Fruit fly (Drosophila melanogaster): ENCODE results near the gene Rac1.
A peak's percentile ranks its signal among the peaks of the same experiment; 100 is the strongest.

Rac1 gene

dm6 chr3L:1335428-1335764 lies 32.9 kb upstream of the Rac1 start (continued):
- TF ChIP-seq CG7963 (GFP tag; IDR thresholded peaks at IDR 0.05; ENCODE audit: partially characterized antibody) (no peak), croc (GFP tag; conservative IDR thresholded peaks at IDR 0.05) (no peak), CG6689 (GFP tag; IDR thresholded peaks at IDR 0.05) (peak; percentile 58), E2f1 (GFP tag; IDR thresholded peaks at IDR 0.05) (peak; percentile 34; the same call in 1 of the 2 replicates), Hsf (GFP tag; optimal IDR thresholded peaks at IDR 0.05) (peak; percentile 37), CG18262 (tag; optimal IDR thresholded peaks at IDR 0.05) (peak; percentile 7), dysf (GFP tag; IDR thresholded peaks at IDR 0.05) (peak; percentile 63; the same call in 1 of the 3 replicates), kay (GFP tag; optimal IDR thresholded peaks at IDR 0.05) (peak; percentile 42), CG6175 (GFP tag; IDR thresholded peaks at IDR 0.05) (no peak), unpg (GFP tag; optimal IDR thresholded peaks at IDR 0.05) (peak; percentile 43), CG17328 (GFP tag; IDR thresholded peaks at IDR 0.05) (0 out of 2 replicates have a peak, but pooled peaks have one; percentile 53), mam (GFP tag; optimal IDR thresholded peaks at IDR 0.05) (peak; percentile 56), CG7556 (GFP tag; optimal IDR thresholded peaks at IDR 0.05) (peak; percentile 21), Xrp1 (GFP tag; IDR thresholded peaks at IDR 0.05) (peak; percentile 70), Rfx (GFP tag; IDR thresholded peaks at IDR 0.05) (peak; percentile 84), jumu (GFP tag; optimal IDR thresholded peaks at IDR 0.05) (peak; percentile 38), CG17361 (GFP tag; IDR thresholded peaks at IDR 0.05) (0 out of 3 replicates have a peak, but pooled peaks have one; percentile 10), shn (GFP tag; optimal IDR thresholded peaks at IDR 0.05) (peak; percentile 32), CG31224 (GFP tag; IDR thresholded peaks at IDR 0.05) (peak; percentile 54), Awh (GFP tag; IDR thresholded peaks at IDR 0.05) (0 out of 2 replicates have a peak, but pooled peaks have one; percentile 30), CG32772 (GFP tag; IDR thresholded peaks at IDR 0.05) (peak; percentile 33; the same call in 1 of the 2 replicates), ken (GFP tag; IDR thresholded peaks at IDR 0.05) (peak; percentile 51; the same call in 1 of the 3 replicates), pnt (GFP tag; optimal IDR thresholded peaks at IDR 0.05) (peak; percentile 37), CG3163 (GFP tag; optimal IDR thresholded peaks at IDR 0.05) (peak; percentile 15), CG11456 (GFP tag; IDR thresholded peaks at IDR 0.05) (peak; percentile 51; the same call in 1 of the 3 replicates), seq (GFP tag; IDR thresholded peaks at IDR 0.05) (peak; percentile 67), tin (GFP tag; optimal IDR thresholded peaks at IDR 0.05) (peak; percentile 29), Aef1 (GFP tag; IDR thresholded peaks at IDR 0.05) (peak; percentile 60), H15 (GFP tag; IDR thresholded peaks at IDR 0.05) (peak; percentile 59; the same call in 1 of the 3 replicates), Dad (GFP tag; optimal IDR thresholded peaks at IDR 0.05) (no peak), CG13424 (tag; optimal IDR thresholded peaks at IDR 0.05) (peak; percentile 39), caup (GFP tag; optimal IDR thresholded peaks at IDR 0.05; ENCODE audit: severe bottlenecking) (peak; percentile 50), CG34422 (GFP tag; IDR thresholded peaks at IDR 0.05) (no peak), CG15514 (GFP tag; optimal IDR thresholded peaks at IDR 0.05) (peak; percentile 40), zfh2 (GFP tag; optimal IDR thresholded peaks at IDR 0.05) (peak; percentile 48), CG12391 (tag; optimal IDR thresholded peaks at IDR 0.05) (peak; percentile 21), so (GFP tag; IDR thresholded peaks at IDR 0.05) (peak; percentile 37; the same call in 1 of the 3 replicates), CG18476 (GFP tag; optimal IDR thresholded peaks at IDR 0.05) (no peak), Dfd (GFP tag; optimal IDR thresholded peaks at IDR 0.05) (no peak), BEAF-32 (GFP tag; optimal IDR thresholded peaks at IDR 0.05) (no peak), CG4730 (GFP tag; IDR thresholded peaks at IDR 0.05) (peak; percentile 30; the same call in 1 of the 2 replicates), sob (GFP tag; IDR thresholded peaks at IDR 0.05) (peak; percentile 72), scrt (GFP tag; optimal IDR thresholded peaks at IDR 0.05) (peak; percentile 93), kah (GFP tag; optimal IDR thresholded peaks at IDR 0.05) (peak; percentile 42), abd-A (tag; optimal IDR thresholded peaks at IDR 0.05) (no peak), cad (GFP tag; optimal IDR thresholded peaks at IDR 0.05) (no peak), Dek (tag; optimal IDR thresholded peaks at IDR 0.05) (peak; percentile 37), lilli (GFP tag; optimal IDR thresholded peaks at IDR 0.05) (peak; percentile 61), CG4854 (GFP tag; optimal IDR thresholded peaks at IDR 0.05) (peak; percentile 19), fd96Cb (tag; optimal IDR thresholded peaks at IDR 0.05) (no peak), CG11696 (GFP tag; IDR thresholded peaks at IDR 0.05) (peak; percentile 20; the same call in 1 of the 2 replicates), CG1647 (GFP tag; optimal IDR thresholded peaks at IDR 0.05) (peak; percentile 49)

All from whole organism, embryonic.